Worm (Caenorhabditis elegans): ENCODE measurements around the gene T10D4.1.

The T10D4.1 gene

DNA sequence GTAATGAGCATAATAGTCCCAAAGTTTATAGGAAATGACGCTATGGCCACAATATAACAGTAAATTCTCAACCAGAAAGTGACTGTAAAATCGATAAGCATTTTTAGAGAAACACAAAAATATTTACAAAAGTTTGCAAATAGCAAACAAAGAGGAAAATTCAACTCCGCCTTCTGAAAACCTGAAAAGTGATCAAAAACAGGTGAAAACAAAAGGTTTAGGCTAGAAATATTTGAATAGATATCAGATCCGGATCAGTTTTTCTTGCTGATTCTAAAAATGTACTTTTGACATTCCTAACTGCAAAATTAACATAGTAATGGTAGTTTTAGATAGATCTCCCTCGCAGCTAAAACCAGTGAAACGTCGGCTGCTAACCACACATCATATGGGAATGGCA is 49.1 kb downstream of the T10D4.1 start, which contains the start of gene sri-51:
Gene sri-51 (minus strand): TSS at position 101 of the 400 bp plus-strand sequence.
- no peak for TF ChIP-seq C34F6.9 (tag; optimal IDR thresholded peaks at IDR 0.05)
- TF ChIP-seq nhr-21 (tag; optimal IDR thresholded peaks at IDR 0.05) = no peak
- TF ChIP-seq zag-1 (tag; optimal IDR thresholded peaks at IDR 0.05) = no peak
- TF ChIP-seq aly-2 (tag; optimal IDR thresholded peaks at IDR 0.05) = no peak
- no peak for TF ChIP-seq peb-1 (tag; optimal IDR thresholded peaks at IDR 0.05)
- no peak for TF ChIP-seq ama-1 (optimal IDR thresholded peaks at IDR 0.05)
- no peak for TF ChIP-seq ceh-16 (tag; optimal IDR thresholded peaks at IDR 0.05)
- no peak for TF ChIP-seq blmp-1 (tag; optimal IDR thresholded peaks at IDR 0.05; ENCODE audit: insufficient read depth)
- no peak for TF ChIP-seq skn-1 (tag; optimal IDR thresholded peaks at IDR 0.05)
- TF ChIP-seq egl-27 (tag; optimal IDR thresholded peaks at IDR 0.05) = no peak
- TF ChIP-seq lin-13 (GFP tag; optimal IDR thresholded peaks at IDR 0.05) = no peak
- TF ChIP-seq R02D3.7 (tag; optimal IDR thresholded peaks at IDR 0.05) = no peak
- no peak for TF ChIP-seq ztf-1 (GFP tag; conservative IDR thresholded peaks at IDR 0.05)
- no peak for TF ChIP-seq crh-2 (tag; optimal IDR thresholded peaks at IDR 0.05)
- no peak for TF ChIP-seq alr-1 (tag; optimal IDR thresholded peaks at IDR 0.05)
- no peak for TF ChIP-seq ceh-82 (tag; optimal IDR thresholded peaks at IDR 0.05)
- no peak for TF ChIP-seq lsy-2 (tag; optimal IDR thresholded peaks at IDR 0.05)
- TF ChIP-seq elt-3 (tag; optimal IDR thresholded peaks at IDR 0.05) = no peak
- no peak for TF ChIP-seq ZK546.5 (tag; optimal IDR thresholded peaks at IDR 0.05)
- no peak for TF ChIP-seq lin-39 (tag; optimal IDR thresholded peaks at IDR 0.05)
